Fruit fly (Drosophila melanogaster) whole organism, wandering third instar larva: ENCODE results near the gene CG46310.

Experiments
- Abd-B ChIP-seq: fragments of >200 bp; optimal IDR thresholded peaks from 2 replicates; lab custom pipeline; 2017; ENCODE audit warnings: missing biosample characterization, missing genetic modification characterization
- CG32264 ChIP-seq: fragments of 200-800 bp; sonication (Bioruptor generic); optimal IDR thresholded peaks from 2 replicates; lab custom pipeline; 2016; ENCODE audit warnings: missing biosample characterization, missing genetic modification characterization
- CG9705 ChIP-seq: fragments of 200-800 bp; sonication (Bioruptor generic); optimal IDR thresholded peaks from 2 replicates; lab custom pipeline; 2018; ENCODE audit warnings: missing biosample characterization, mild to moderate bottlenecking, missing genetic modification characterization
- CrebA ChIP-seq: fragments of 200-800 bp; sonication (Bioruptor generic); optimal IDR thresholded peaks from 2 replicates; lab custom pipeline; 2016; ENCODE audit warnings: missing biosample characterization, mild to moderate bottlenecking, missing genetic modification characterization, borderline replicate concordance
- Dfd ChIP-seq: fragments of >200 bp; optimal IDR thresholded peaks from 2 replicates; lab custom pipeline; 2017; ENCODE audit warnings: missing biosample characterization, missing genetic modification characterization
- Dif ChIP-seq: fragments of 200-275, 200-300 bp; sonication (Bioruptor generic); optimal IDR thresholded peaks from 2 replicates; lab custom pipeline; 2018; ENCODE audit warnings: missing biosample characterization, missing genetic modification characterization; ENCODE audit not compliant: partially characterized antibody
- GATAd ChIP-seq: sonication (Bioruptor generic); optimal IDR thresholded peaks from 2 replicates; lab custom pipeline; 2016; ENCODE audit warnings: missing biosample characterization, missing genetic modification characterization
- HLH106 ChIP-seq: fragments of 200-800 bp; optimal IDR thresholded peaks from 3 replicates; lab custom pipeline; 2019; ENCODE audit warnings: missing biosample characterization, mild to moderate bottlenecking, missing genetic modification characterization, moderate library complexity
- Hnf4 ChIP-seq: fragments of 200-800 bp; sonication (Bioruptor generic); optimal IDR thresholded peaks from 2 replicates; lab custom pipeline; 2016; ENCODE audit warnings: missing biosample characterization, mild to moderate bottlenecking, missing genetic modification characterization
- Hr83 ChIP-seq: fragments of 200-300 bp; sonication (Bioruptor generic); optimal IDR thresholded peaks from 2 replicates; lab custom pipeline; 2016; ENCODE audit warnings: missing biosample characterization, mild to moderate bottlenecking, missing genetic modification characterization, moderate library complexity; ENCODE audit not compliant: poor library complexity, severe bottlenecking
- Jra ChIP-seq: sonication (Bioruptor generic); optimal IDR thresholded peaks from 2 replicates; lab custom pipeline; 2016; ENCODE audit warnings: missing biosample characterization, missing genetic modification characterization
- Mio ChIP-seq: sonication (Bioruptor generic); optimal IDR thresholded peaks from 2 replicates; lab custom pipeline; 2016; ENCODE audit warnings: missing biosample characterization, missing genetic modification characterization
- Myc ChIP-seq: fragments of >200 bp; optimal IDR thresholded peaks from 2 replicates; lab custom pipeline; 2017
- N ChIP-seq: fragments of >200 bp; optimal IDR thresholded peaks from 2 replicates; lab custom pipeline; 2018; ENCODE audit warnings: missing biosample characterization, missing external identifiers, missing genetic modification characterization
- OdsH ChIP-seq: fragments of 200-800 bp; sonication (Bioruptor generic); optimal IDR thresholded peaks from 2 replicates; lab custom pipeline; 2016; ENCODE audit warnings: missing biosample characterization, mild to moderate bottlenecking, missing genetic modification characterization
- Rel ChIP-seq, 2 experiments: fragments of 200-800 bp; sonication (Bioruptor generic) in 1 of 2; optimal IDR thresholded peaks; 2 replicates in 1 of 2; 3 replicates in 1 of 2; lab custom pipeline; 2016 to 2019; ENCODE audit warnings: mild to moderate bottlenecking in 2 of 2, missing biosample characterization in 2 of 2, missing genetic modification characterization in 2 of 2, moderate library complexity in 1 of 2
- Sp1 ChIP-seq: fragments of 200-800 bp; sonication (Bioruptor generic); optimal IDR thresholded peaks from 3 replicates; lab custom pipeline; 2019; ENCODE audit warnings: missing biosample characterization, mild to moderate bottlenecking, missing genetic modification characterization, moderate library complexity
- Vsx2 ChIP-seq: fragments of 200-300, 225-300 bp; sonication (Bioruptor generic); optimal IDR thresholded peaks from 2 replicates; lab custom pipeline; 2018; ENCODE audit warnings: missing biosample characterization, missing genetic modification characterization; ENCODE audit not compliant: partially characterized antibody
- br ChIP-seq: fragments of 200-800 bp; sonication (Bioruptor generic); optimal IDR thresholded peaks from 2 replicates; lab custom pipeline; 2016; ENCODE audit warnings: missing biosample characterization, missing genetic modification characterization
- brk ChIP-seq: fragments of 200-800 bp; sonication (Bioruptor generic); optimal IDR thresholded peaks from 2 replicates; lab custom pipeline; 2016; ENCODE audit warnings: missing biosample characterization, mild to moderate bottlenecking, missing genetic modification characterization
- dmrt93B ChIP-seq: fragments of 200-800 bp; sonication (Bioruptor generic); optimal IDR thresholded peaks from 2 replicates; lab custom pipeline; 2018; ENCODE audit warnings: missing biosample characterization, mild to moderate bottlenecking, missing genetic modification characterization
- dsf ChIP-seq: sonication (Bioruptor generic); optimal IDR thresholded peaks from 2 replicates; lab custom pipeline; 2016; ENCODE audit warnings: missing biosample characterization, missing genetic modification characterization, borderline replicate concordance
- ey ChIP-seq: fragments of 200-800 bp; sonication (Bioruptor generic); optimal IDR thresholded peaks from 2 replicates; lab custom pipeline; 2016; ENCODE audit warnings: missing biosample characterization, missing genetic modification characterization
- foxo ChIP-seq, 2 experiments: fragments of 200-800 bp; sonication (Bioruptor generic); optimal IDR thresholded peaks; 2 replicates in 1 of 2; 3 replicates in 1 of 2; lab custom pipeline; 2016 to 2017; ENCODE audit warnings: missing biosample characterization in 2 of 2, missing genetic modification characterization in 2 of 2
- fru ChIP-seq: fragments of 200-800 bp; sonication (Bioruptor generic); optimal IDR thresholded peaks from 3 replicates; lab custom pipeline; 2016; ENCODE audit warnings: missing biosample characterization, mild to moderate bottlenecking, missing genetic modification characterization
- h ChIP-seq: fragments of 200-800 bp; sonication (Bioruptor generic); optimal IDR thresholded peaks from 3 replicates; lab custom pipeline; 2016; ENCODE audit warnings: missing biosample characterization, mild to moderate bottlenecking, missing genetic modification characterization
- jim ChIP-seq: fragments of 175-275, 200-325 bp; sonication (Bioruptor generic); optimal IDR thresholded peaks from 2 replicates; lab custom pipeline; 2016; ENCODE audit warnings: missing biosample characterization, mild to moderate bottlenecking, missing genetic modification characterization
- lola ChIP-seq: fragments of >200 bp; optimal IDR thresholded peaks from 2 replicates; lab custom pipeline; 2017; ENCODE audit warnings: missing biosample characterization, missing genetic modification characterization
- pan ChIP-seq: fragments of >200 bp; optimal IDR thresholded peaks from 2 replicates; lab custom pipeline; 2017
- psq ChIP-seq: fragments of 200-800 bp; sonication (Bioruptor generic); optimal IDR thresholded peaks from 3 replicates; lab custom pipeline; 2017; ENCODE audit warnings: missing biosample characterization, mild to moderate bottlenecking, missing genetic modification characterization, moderate library complexity
- rgr ChIP-seq: fragments of 200-800 bp; sonication (Bioruptor generic); optimal IDR thresholded peaks from 3 replicates; lab custom pipeline; 2016; ENCODE audit warnings: missing biosample characterization, mild to moderate bottlenecking, missing genetic modification characterization
- sage ChIP-seq: fragments of 200-800 bp; sonication (Bioruptor generic); optimal IDR thresholded peaks from 2 replicates; lab custom pipeline; 2016; ENCODE audit warnings: missing biosample characterization, mild to moderate bottlenecking, missing genetic modification characterization
- sv ChIP-seq: fragments of 200-800 bp; sonication (Bioruptor generic); optimal IDR thresholded peaks from 3 replicates; lab custom pipeline; 2016; ENCODE audit warnings: missing biosample characterization, missing genetic modification characterization
- tai ChIP-seq: sonication (Bioruptor generic); optimal IDR thresholded peaks from 2 replicates; lab custom pipeline; 2016; ENCODE audit warnings: missing biosample characterization, missing genetic modification characterization
- usp ChIP-seq: fragments of >200 bp; optimal IDR thresholded peaks from 2 replicates; lab custom pipeline; 2017; ENCODE audit warnings: missing biosample characterization, missing genetic modification characterization
- woc ChIP-seq: sonication (Bioruptor generic); optimal IDR thresholded peaks from 2 replicates; lab custom pipeline; 2016; ENCODE audit warnings: missing biosample characterization, mild to moderate bottlenecking, missing genetic modification characterization

Gene CG46310

DNA sequence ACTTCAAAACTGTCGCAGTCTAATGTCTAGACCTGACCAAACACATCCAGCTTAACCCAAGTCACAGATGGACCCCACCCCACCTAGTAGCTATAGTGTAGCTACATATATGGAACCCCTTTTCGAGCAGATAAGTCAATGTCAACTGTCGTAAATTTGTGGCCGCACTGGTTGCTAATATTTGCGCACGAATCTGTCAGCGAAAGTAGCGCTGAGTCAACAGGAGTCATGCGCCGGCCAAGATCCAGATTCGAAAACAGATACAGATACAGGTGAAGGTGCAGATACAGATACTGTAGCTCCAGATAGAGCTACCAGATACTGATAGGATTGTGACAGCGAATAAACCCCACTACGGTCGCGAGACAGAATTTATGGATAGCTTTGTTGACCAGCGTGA, 9.5 kb upstream of the CG46310 start:
- TF ChIP-seq h (peak; percentile 37), Jra (GFP tag; lab: Kevin White, UChicago) (no peak), Hr83 (GFP tag; lab: Kevin White, UChicago) (no peak)
- TF ChIP-seq, all 38 proteins: peak for 1

DNA sequence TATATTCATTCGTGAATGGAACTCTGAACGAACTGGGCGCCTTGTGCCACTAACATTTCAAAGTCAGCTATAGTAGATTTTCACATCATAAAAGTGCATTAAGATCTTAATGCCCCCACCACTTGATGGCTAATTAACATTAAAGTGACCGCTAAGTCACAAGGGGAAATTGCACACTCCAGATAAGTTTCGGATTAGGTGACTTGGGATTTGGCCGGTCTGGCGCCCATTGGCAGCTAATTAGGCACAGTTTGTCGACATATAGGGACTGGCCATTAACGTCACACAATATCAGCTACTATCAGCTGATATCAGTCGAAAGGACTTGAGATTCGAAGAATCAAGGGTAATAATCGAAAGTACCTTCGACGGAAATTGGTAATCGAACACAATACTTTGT, 9.0 kb upstream of the CG46310 start:
- TF ChIP-seq Vsx2 (peak; percentile 90), dmrt93B (GFP tag; lab: Kevin White, UChicago) (no peak)

DNA sequence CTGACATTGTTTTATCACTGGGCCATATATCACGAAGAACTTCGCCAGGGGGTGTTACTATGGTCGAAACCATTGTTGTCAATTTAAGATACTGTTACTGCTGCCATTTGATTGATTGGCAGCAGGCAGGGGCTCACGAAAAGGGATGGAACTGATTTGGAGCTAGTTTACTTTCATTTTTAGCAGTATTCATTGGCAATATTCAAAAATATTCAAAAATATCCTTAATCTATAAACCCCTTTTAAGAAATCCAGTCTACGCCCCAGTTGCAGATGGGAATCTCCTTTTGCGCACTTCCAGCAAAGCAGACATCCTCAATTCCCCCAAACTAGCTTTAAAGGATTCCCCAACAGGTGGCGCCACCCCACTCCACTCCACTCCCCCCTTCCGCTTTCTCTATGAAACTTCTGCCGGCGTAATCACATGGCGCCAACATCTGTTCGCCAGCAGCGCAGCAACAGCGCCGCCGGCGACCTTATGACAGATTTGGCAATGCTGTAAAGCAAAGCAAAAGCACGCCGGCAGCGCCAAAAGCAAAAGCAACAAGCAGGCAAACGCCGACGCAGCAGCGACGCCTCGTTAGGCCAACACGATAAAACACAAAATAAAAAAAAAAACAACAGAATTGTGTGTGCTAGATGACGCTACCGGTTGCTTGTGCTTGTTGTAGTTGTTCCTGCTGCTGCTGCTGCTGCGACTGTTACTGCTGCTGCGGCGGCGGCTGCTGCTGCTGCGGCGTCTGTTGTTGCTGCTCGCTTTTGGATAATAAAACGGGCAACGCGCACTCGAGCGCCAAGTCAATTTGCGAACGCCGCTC, 6.0 kb upstream of the CG46310 start, which contains the start of gene Irk1:
Gene Irk1, plus strand, starts transcription at position 811 of the 818 bp plus-strand sequence.
- TF ChIP-seq woc (GFP tag; lab: Kevin White, UChicago) (no peak), Mio (GFP tag; lab: Kevin White, UChicago) (no peak), GATAd (GFP tag; lab: Kevin White, UChicago) (no peak), ey (peak; percentile 4), lola (GFP tag; lab: Kevin White, UChicago) (no peak), Abd-B (GFP tag; lab: Kevin White, UChicago) (no peak), foxo (GFP tag; optimal IDR thresholded peaks at IDR 0.05; lab: Kevin White, UChicago) (peak in 1 of 2 experiments; percentile 26), Dif (GFP tag; lab: Kevin White, UChicago) (no peak), Hr83 (GFP tag; lab: Kevin White, UChicago) (no peak), usp (GFP tag; lab: Kevin White, UChicago) (no peak), sv (no peak), Dfd (peak; percentile 31), Jra (GFP tag; lab: Kevin White, UChicago) (no peak), dsf (GFP tag; lab: Kevin White, UChicago) (no peak), h (peak; percentile 31), N (GFP tag; lab: Kevin White, UChicago) (no peak), pan (lab: Kevin White, UChicago) (no peak)

DNA sequence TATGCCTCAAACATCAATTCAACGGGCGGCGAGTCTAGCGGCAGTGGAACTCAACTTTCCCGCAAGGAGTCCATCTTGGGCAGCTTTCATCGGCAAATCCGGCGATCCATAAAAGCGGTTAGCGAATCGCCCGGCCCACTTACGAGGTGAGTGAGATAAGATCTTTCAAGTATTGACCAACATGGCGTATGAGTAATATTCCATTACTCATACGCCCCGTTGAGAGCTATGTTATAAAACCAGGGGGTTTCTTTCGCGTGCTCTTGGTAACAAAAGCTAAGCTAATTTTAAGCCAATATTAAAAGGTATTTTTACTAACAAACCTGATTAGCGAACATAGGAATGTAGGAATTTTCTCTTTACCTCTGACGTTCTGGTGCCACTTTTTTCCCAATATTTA, 3.3 kb upstream of the CG46310 start:
- TF ChIP-seq lola (GFP tag; lab: Kevin White, UChicago) (no peak), Rel (GFP tag; optimal IDR thresholded peaks at IDR 0.05; lab: Kevin White, UChicago) (no peak), Rel (tag; optimal IDR thresholded peaks at IDR 0.05; lab: Kevin White, UChicago) (no peak), CrebA (no peak), jim (no peak), tai (GFP tag; lab: Kevin White, UChicago) (no peak), woc (GFP tag; lab: Kevin White, UChicago) (no peak), Hnf4 (GFP tag; lab: Kevin White, UChicago) (no peak), Jra (GFP tag; lab: Kevin White, UChicago) (no peak), Sp1 (no peak), N (GFP tag; lab: Kevin White, UChicago) (no peak), brk (no peak), fru (GFP tag; lab: Kevin White, UChicago) (no peak)
- TF ChIP-seq, all 38 proteins: peak for 0

DNA sequence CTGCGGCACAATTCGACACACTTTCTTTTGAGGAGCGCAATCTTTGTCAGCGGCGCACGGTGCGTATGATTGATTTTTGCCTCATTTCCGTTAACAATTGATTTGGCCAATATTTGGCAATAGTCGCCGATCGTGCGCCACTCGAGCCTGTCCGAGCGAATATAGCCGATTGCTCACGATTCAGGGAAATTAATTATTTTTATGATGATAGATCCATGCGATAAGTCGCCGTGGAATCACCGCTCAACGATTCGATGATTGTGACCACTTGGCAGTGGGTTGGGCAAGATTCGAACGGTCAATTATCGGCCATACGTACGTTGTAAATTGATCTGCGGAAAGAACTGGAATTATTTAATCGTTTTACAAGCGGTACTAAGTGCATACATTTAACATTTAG, 1.8 kb upstream of the CG46310 start:
- TF ChIP-seq CG9705: no peak
- no peak for TF ChIP-seq Rel (GFP tag; optimal IDR thresholded peaks at IDR 0.05; lab: Kevin White, UChicago)
- TF ChIP-seq Rel (tag; optimal IDR thresholded peaks at IDR 0.05; lab: Kevin White, UChicago): peak; percentile 81
- TF ChIP-seq h: peak; percentile 39
- peak; percentile 26 for TF ChIP-seq Vsx2

DNA sequence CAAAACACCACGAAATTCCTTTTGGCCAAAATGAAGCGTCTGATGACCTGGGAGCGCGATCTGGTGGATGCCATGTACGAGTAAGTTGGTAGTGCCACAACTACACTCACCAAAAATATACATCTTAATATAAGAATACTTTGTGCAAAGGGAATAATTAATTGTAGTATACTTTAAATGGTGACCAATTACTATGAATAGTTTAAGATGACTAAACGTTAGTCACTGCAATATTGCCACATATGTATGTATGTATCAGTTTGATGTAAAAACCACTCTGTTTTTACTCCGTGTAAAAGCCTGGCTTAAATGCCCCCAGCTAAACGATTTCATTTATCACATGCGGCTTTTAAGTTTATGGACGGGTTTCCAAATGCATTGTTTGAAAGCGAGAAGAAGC, 1.1 kb downstream of the CG46310 start:
- no peak for TF ChIP-seq pan (lab: Kevin White, UChicago)
- no peak for TF ChIP-seq Rel (GFP tag; optimal IDR thresholded peaks at IDR 0.05; lab: Kevin White, UChicago)
- no peak for TF ChIP-seq Rel (tag; optimal IDR thresholded peaks at IDR 0.05; lab: Kevin White, UChicago)
- TF ChIP-seq tai (GFP tag; lab: Kevin White, UChicago): peak; percentile 8
- no peak for TF ChIP-seq Vsx2
- no peak for TF ChIP-seq lola (GFP tag; lab: Kevin White, UChicago)
- TF ChIP-seq brk: peak; percentile 66
- peak; percentile 70 for TF ChIP-seq br (GFP tag; lab: Kevin White, UChicago)
- TF ChIP-seq usp (GFP tag; lab: Kevin White, UChicago): no peak
- no peak for TF ChIP-seq sv
- no peak for TF ChIP-seq Myc (lab: Kevin White, UChicago)
- TF ChIP-seq woc (GFP tag; lab: Kevin White, UChicago): peak; percentile 67
- no peak for TF ChIP-seq GATAd (GFP tag; lab: Kevin White, UChicago)
- TF ChIP-seq ey: peak; percentile 80
- peak; percentile 88 for TF ChIP-seq OdsH (GFP tag; lab: Kevin White, UChicago)
- TF ChIP-seq psq (GFP tag; lab: Kevin White, UChicago): peak; percentile 52
- TF ChIP-seq HLH106 (tag; lab: Kevin White, UChicago): peak; percentile 67
- TF ChIP-seq CG32264: no peak
- peak; percentile 87 for TF ChIP-seq rgr (GFP tag; lab: Kevin White, UChicago)
- TF ChIP-seq sage (GFP tag; lab: Kevin White, UChicago): peak; percentile 54
- TF ChIP-seq foxo (GFP tag; optimal IDR thresholded peaks at IDR 0.05; lab: Kevin White, UChicago): peak in 1 of 2 experiments; percentile 74
- peak; percentile 68 for TF ChIP-seq Hnf4 (GFP tag; lab: Kevin White, UChicago)
- TF ChIP-seq Sp1: peak; percentile 80
- TF ChIP-seq CrebA: peak; percentile 36
- peak; percentile 22 for TF ChIP-seq CG9705
